Fruit fly (Drosophila melanogaster) whole organism, wandering third instar larva: ENCODE results near the gene Ir7b.

Experiments used
- Hnf4 ChIP-seq: fragments of 200-800 bp; sonication (Bioruptor generic); optimal IDR thresholded peaks from 2 replicates; lab custom pipeline; 2016; ENCODE audit warnings: missing biosample characterization, mild to moderate bottlenecking, missing genetic modification characterization
- dmrt93B ChIP-seq: fragments of 200-800 bp; sonication (Bioruptor generic); optimal IDR thresholded peaks from 2 replicates; lab custom pipeline; 2018; ENCODE audit warnings: missing biosample characterization, mild to moderate bottlenecking, missing genetic modification characterization
- foxo ChIP-seq, 2 experiments: fragments of 200-800 bp; sonication (Bioruptor generic); optimal IDR thresholded peaks; 2 replicates in 1 of 2; 3 replicates in 1 of 2; lab custom pipeline; 2016 to 2017; ENCODE audit warnings: missing biosample characterization in 2 of 2, missing genetic modification characterization in 2 of 2
- h ChIP-seq: fragments of 200-800 bp; sonication (Bioruptor generic); optimal IDR thresholded peaks from 3 replicates; lab custom pipeline; 2016; ENCODE audit warnings: missing biosample characterization, mild to moderate bottlenecking, missing genetic modification characterization
- pan ChIP-seq: fragments of >200 bp; optimal IDR thresholded peaks from 2 replicates; lab custom pipeline; 2017
- psq ChIP-seq: fragments of 200-800 bp; sonication (Bioruptor generic); optimal IDR thresholded peaks from 3 replicates; lab custom pipeline; 2017; ENCODE audit warnings: missing biosample characterization, mild to moderate bottlenecking, missing genetic modification characterization, moderate library complexity

dm6 chrX:7900659-7901058 is 33.9 kb upstream of the Ir7b start:
- TF ChIP-seq psq (GFP tag; lab: Kevin White, UChicago) (no peak), Hnf4 (GFP tag; lab: Kevin White, UChicago) (no peak), pan (no peak), dmrt93B (GFP tag; lab: Kevin White, UChicago) (no peak), h (GFP tag; lab: Kevin White, UChicago) (no peak), foxo (GFP tag; optimal IDR thresholded peaks at IDR 0.05; lab: Kevin White, UChicago) (no peak)
